Fruit fly (Drosophila melanogaster): Measurements from ENCODE around the gene mtSSB.

The mtSSB gene

DNA sequence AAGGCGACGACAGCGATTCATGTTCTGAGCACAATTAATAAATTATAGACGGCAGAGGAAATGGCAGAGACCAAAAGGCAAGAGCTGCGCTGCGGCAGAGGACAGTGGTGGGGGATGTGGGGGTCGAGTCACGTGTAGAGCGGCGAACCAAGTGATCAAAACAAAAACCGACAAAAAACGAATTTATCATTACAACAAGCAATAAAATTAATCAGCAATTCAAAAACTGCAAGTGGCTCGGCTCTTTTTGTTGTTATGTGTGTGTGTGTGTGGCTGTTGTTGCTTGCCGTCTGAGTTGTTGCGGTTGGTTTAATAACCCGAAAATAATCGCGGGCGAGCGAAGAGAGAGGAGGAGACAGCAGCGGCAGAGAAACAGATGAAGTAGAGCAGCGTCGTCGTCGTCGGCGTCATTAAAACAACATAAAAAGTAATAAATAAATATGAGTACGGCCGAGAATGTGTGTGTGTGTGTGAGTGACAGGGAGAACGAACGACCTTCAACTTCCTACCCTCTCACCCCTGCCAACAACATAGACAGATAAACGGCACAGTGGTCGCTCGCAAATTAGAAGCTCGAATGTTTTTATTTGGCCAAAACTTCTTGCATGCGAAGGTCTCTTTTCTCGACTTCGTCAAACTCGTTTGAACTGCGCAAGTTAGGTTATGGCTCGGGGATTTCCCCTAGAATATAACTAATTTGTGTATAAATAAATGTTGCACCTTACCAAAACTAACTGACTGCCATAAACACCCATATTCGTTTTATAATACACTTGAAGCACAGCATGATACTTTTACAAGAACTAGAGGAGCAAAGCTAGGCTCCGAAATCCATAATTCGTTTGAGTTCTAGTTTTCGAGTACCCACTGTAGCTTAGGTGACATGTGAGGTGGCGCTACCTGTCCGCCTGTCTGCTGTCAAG, 26.6 kb upstream of the mtSSB start (continued):
- TF ChIP-seq stwl (tag; optimal IDR thresholded peaks at IDR 0.05) (no peak), Abd-B (GFP tag; optimal IDR thresholded peaks at IDR 0.05) (peak; percentile 73), Meics (GFP tag; optimal IDR thresholded peaks at IDR 0.05) (peak; percentile 82), Doc3 (GFP tag; IDR thresholded peaks at IDR 0.05; ENCODE audit: partially characterized antibody) (no peak), CG10321 (GFP tag; IDR thresholded peaks at IDR 0.05) (no peak), HLHmδ (GFP tag; optimal IDR thresholded peaks at IDR 0.05) (no peak), B-H1 (GFP tag; IDR thresholded peaks at IDR 0.05) (no peak), h (optimal IDR thresholded peaks at IDR 0.05) (no peak), Dad (GFP tag; optimal IDR thresholded peaks at IDR 0.05) (peak; percentile 9), toy (GFP tag; IDR thresholded peaks at IDR 0.05) (no peak), D19A (tag; optimal IDR thresholded peaks at IDR 0.05) (peak; percentile 70), sisA (GFP tag; IDR thresholded peaks at IDR 0.05) (no peak), Dek (tag; optimal IDR thresholded peaks at IDR 0.05) (peak; percentile 57), CG11560 (tag; IDR thresholded peaks at IDR 0.05) (no peak), CG13287 (GFP tag; IDR thresholded peaks at IDR 0.05; ENCODE audit: partially characterized antibody) (no peak), CG31224 (GFP tag; IDR thresholded peaks at IDR 0.05) (no peak), tup (GFP tag; optimal IDR thresholded peaks at IDR 0.05) (peak; percentile 7), unc-4 (GFP tag; IDR thresholded peaks at IDR 0.05; ENCODE audit: partially characterized antibody) (no peak), CG10209 (GFP tag; optimal IDR thresholded peaks at IDR 0.05) (peak; percentile 84), Sox102F (GFP tag; optimal IDR thresholded peaks at IDR 0.05) (peak; percentile 77), CG18764 (GFP tag; optimal IDR thresholded peaks at IDR 0.05) (peak; percentile 40), lilli (GFP tag; optimal IDR thresholded peaks at IDR 0.05) (peak; percentile 79), CG2120 (GFP tag; optimal IDR thresholded peaks at IDR 0.05) (peak; percentile 75), HHEX (GFP tag; optimal IDR thresholded peaks at IDR 0.05) (peak; percentile 73), salm (tag; optimal IDR thresholded peaks at IDR 0.05) (no peak), CG15601 (tag; optimal IDR thresholded peaks at IDR 0.05) (peak; percentile 57), lmd (GFP tag; IDR thresholded peaks at IDR 0.05) (no peak), Bteb2 (GFP tag; optimal IDR thresholded peaks at IDR 0.05) (peak; percentile 17), repo (GFP tag; optimal IDR thresholded peaks at IDR 0.05) (peak; percentile 61), ci (GFP tag; IDR thresholded peaks at IDR 0.05) (no peak), ab (GFP tag; optimal IDR thresholded peaks at IDR 0.05) (peak; percentile 44), Stat92E (GFP tag; optimal IDR thresholded peaks at IDR 0.05) (no peak), stc (GFP tag; IDR thresholded peaks at IDR 0.05) (no peak), yki (optimal IDR thresholded peaks at IDR 0.05) (no peak), CG12155 (GFP tag; optimal IDR thresholded peaks at IDR 0.05) (peak; percentile 58), CG7556 (GFP tag; optimal IDR thresholded peaks at IDR 0.05) (peak; percentile 80), CG14014 (GFP tag; IDR thresholded peaks at IDR 0.05) (no peak), onecut (GFP tag; IDR thresholded peaks at IDR 0.05) (0 out of 2 replicates have a peak, but pooled peaks have one; percentile 17), CG8359 (GFP tag; optimal IDR thresholded peaks at IDR 0.05; ENCODE audit: borderline replicate concordance) (peak; percentile 63), Usf (GFP tag; optimal IDR thresholded peaks at IDR 0.05) (peak; percentile 44), esg (GFP tag; conservative IDR thresholded peaks at IDR 0.05) (no peak), amos (GFP tag; IDR thresholded peaks at IDR 0.05; ENCODE audit: partially characterized antibody) (no peak), fd96Cb (tag; optimal IDR thresholded peaks at IDR 0.05) (peak; percentile 80), org-1 (GFP tag; optimal IDR thresholded peaks at IDR 0.05) (peak; percentile 83), Fer3 (tag; optimal IDR thresholded peaks at IDR 0.05) (peak; percentile 40), Hr39 (optimal IDR thresholded peaks at IDR 0.05) (no peak), pfk (GFP tag; optimal IDR thresholded peaks at IDR 0.05) (no peak), ro (GFP tag; IDR thresholded peaks at IDR 0.05) (no peak), CG11085 (GFP tag; IDR thresholded peaks at IDR 0.05) (no peak), CG4404 (GFP tag; IDR thresholded peaks at IDR 0.05) (no peak)

Measured in whole organism, embryonic.